Worm (Caenorhabditis elegans): ENCODE data around the gene mrps-28.

The mrps-28 gene

DNA sequence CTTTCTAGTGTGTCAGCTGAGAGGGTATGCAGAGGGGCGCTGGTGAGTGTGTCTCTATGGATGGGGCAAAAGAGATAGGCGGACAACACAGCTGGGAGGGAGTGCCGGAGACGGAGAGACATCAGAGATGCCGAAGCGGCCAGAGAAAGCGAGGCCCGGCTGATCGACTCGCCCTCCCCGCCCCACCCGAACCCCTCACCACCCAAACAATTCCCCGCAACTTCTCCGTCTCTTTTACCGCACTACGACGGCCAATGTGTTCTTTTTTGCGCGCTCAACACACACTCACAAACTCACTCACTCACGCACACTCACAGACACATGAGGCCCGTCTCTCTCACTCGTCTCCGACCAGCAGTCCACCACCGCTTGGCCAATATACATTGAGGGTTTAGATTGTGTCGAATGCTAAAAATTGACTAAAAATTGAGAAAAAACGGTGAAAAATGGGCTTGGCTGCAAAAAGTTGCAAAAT, 21.6 kb upstream of the mrps-28 start, which contains the start of gene Y43F8C.3:
Gene Y43F8C.3, minus strand, starts transcription at position 187 of the 475 bp plus-strand sequence.
- peak; percentile 77 for TF ChIP-seq unc-55 (GFP tag; optimal IDR thresholded peaks at IDR 0.05)
- TF ChIP-seq unc-62 (GFP tag; optimal IDR thresholded peaks at IDR 0.05), result no peak
- TF ChIP-seq sma-9 (GFP tag; optimal IDR thresholded peaks at IDR 0.05), result peak; percentile 15
- no peak for TF ChIP-seq sma-9 (tag; optimal IDR thresholded peaks at IDR 0.05)
- peak; percentile 10 for TF ChIP-seq sem-4 (tag; optimal IDR thresholded peaks at IDR 0.05)
- no peak for TF ChIP-seq elt-1 (tag; optimal IDR thresholded peaks at IDR 0.05)
- peak; percentile 76 for TF ChIP-seq lin-13 (GFP tag; optimal IDR thresholded peaks at IDR 0.05)
- no peak for TF ChIP-seq nhr-12 (tag; optimal IDR thresholded peaks at IDR 0.05)
- TF ChIP-seq lsy-2 (tag; optimal IDR thresholded peaks at IDR 0.05), result peak in 1 of 2 experiments; percentile 59
- peak; percentile 34 to 47 for TF ChIP-seq mdl-1 (tag; optimal IDR thresholded peaks at IDR 0.05)
- TF ChIP-seq C34F6.9 (tag; optimal IDR thresholded peaks at IDR 0.05), result peak; percentile 73
- no peak for TF ChIP-seq elt-3 (tag; optimal IDR thresholded peaks at IDR 0.05)
- peak; percentile 89 for TF ChIP-seq nhr-129 (tag; optimal IDR thresholded peaks at IDR 0.05)
- TF ChIP-seq ztf-4 (tag; optimal IDR thresholded peaks at IDR 0.05), result peak; percentile 33
- TF ChIP-seq crh-2 (tag; optimal IDR thresholded peaks at IDR 0.05), result peak; percentile 43
- peak; percentile 43 for TF ChIP-seq fos-1 (tag; optimal IDR thresholded peaks at IDR 0.05)
- TF ChIP-seq ceh-16 (tag; optimal IDR thresholded peaks at IDR 0.05), result peak; percentile 28
- TF ChIP-seq nhr-11 (tag; optimal IDR thresholded peaks at IDR 0.05), result no peak
- TF ChIP-seq zag-1 (tag; optimal IDR thresholded peaks at IDR 0.05), result peak; percentile 63
- TF ChIP-seq ztf-1 (GFP tag; conservative IDR thresholded peaks at IDR 0.05), result no peak
- no peak for TF ChIP-seq ztf-11 (tag; optimal IDR thresholded peaks at IDR 0.05)
- TF ChIP-seq mab-5 (tag; optimal IDR thresholded peaks at IDR 0.05), result peak; percentile 22
- peak; percentile 25 for TF ChIP-seq gmeb-1 (tag; optimal IDR thresholded peaks at IDR 0.05)
- TF ChIP-seq dmd-4 (tag; optimal IDR thresholded peaks at IDR 0.05), result no peak
- no peak for TF ChIP-seq blmp-1 (tag; optimal IDR thresholded peaks at IDR 0.05; ENCODE audit: insufficient read depth)
- TF ChIP-seq unc-39 (tag; optimal IDR thresholded peaks at IDR 0.05), result no peak
- TF ChIP-seq F13H6.1 (tag; optimal IDR thresholded peaks at IDR 0.05), result peak; percentile 46
- TF ChIP-seq nhr-237 (tag; optimal IDR thresholded peaks at IDR 0.05), result no peak
- peak; percentile 37 for TF ChIP-seq snpc-4 (tag; optimal IDR thresholded peaks at IDR 0.05)
- peak; percentile 11 for TF ChIP-seq nhr-21 (tag; optimal IDR thresholded peaks at IDR 0.05)
- TF ChIP-seq nhr-25 (tag; optimal IDR thresholded peaks at IDR 0.05), result peak; percentile 73
- TF ChIP-seq lin-11 (tag; optimal IDR thresholded peaks at IDR 0.05), result peak; percentile 82

DNA sequence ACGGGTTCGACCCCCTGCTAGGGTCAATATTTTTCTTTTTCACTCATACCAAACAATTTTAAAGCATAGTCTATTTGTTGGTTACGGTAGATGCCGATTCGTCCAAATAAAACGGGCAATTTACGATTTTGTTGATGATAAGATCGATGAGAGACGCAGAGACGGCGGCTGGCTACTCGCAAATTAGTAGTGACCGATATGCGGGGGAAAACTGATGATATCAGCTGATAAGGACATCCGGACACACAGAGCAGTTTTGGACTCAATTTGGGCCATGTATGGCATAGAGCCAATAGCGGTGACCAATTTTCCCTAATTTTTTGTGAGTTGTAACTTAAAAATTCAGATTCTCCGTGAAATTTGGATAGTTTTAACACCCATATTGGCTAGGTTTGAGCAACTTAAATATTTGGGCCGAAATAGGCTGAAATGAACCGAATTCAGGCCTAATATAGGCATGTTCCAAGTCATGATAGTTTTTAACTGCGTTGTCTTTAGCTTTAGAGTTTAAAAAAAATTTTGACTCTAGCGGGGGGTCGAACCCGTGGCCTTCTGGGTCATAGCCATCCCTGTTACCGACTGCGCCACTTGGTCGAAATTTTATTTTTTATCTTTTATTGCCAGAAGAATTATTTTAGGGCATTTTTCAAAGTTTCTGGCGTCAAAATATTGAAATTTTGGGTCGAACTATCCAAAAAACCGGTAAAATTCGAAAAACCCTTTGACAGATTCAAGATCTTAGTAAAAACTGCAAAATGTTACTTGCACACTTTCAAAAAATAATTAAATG, 20.3 kb upstream of the mrps-28 start:
- peak in 1 of 2 experiments; percentile 9 for TF ChIP-seq lsy-2 (tag; optimal IDR thresholded peaks at IDR 0.05)
- TF ChIP-seq nhr-129 (tag; optimal IDR thresholded peaks at IDR 0.05), result peak; percentile 13
- TF ChIP-seq lin-13 (GFP tag; optimal IDR thresholded peaks at IDR 0.05), result no peak

DNA sequence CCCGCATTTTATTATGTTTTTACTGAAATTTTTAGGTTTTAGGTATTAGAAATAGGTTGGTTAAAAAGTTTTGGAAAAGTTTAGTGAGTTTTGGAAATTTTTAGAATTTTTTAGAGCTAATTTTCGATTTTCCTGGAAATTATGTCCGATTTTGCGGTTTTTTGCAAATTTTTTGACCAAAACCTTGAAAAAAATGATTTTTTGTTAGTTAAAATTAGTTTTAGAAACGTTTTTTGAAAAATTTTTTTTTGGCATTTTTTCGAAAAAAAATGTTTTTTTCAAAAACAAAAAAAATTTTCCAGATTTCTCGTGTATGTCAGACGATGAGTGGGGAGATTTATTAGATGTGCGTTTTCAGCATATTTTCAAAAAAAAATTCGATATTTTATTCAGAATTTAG, 19.3 kb upstream of the mrps-28 start, which contains the start of gene dyf-19:
Gene dyf-19, plus strand, starts transcription at position 301 of the 400 bp plus-strand sequence.
- TF ChIP-seq aly-2 (tag; optimal IDR thresholded peaks at IDR 0.05) (no peak), elt-1 (tag; optimal IDR thresholded peaks at IDR 0.05) (no peak), F13H6.1 (tag; optimal IDR thresholded peaks at IDR 0.05) (no peak), blmp-1 (tag; optimal IDR thresholded peaks at IDR 0.05; ENCODE audit: insufficient read depth) (no peak), sem-4 (tag; optimal IDR thresholded peaks at IDR 0.05) (no peak), nhr-11 (tag; optimal IDR thresholded peaks at IDR 0.05) (no peak), nhr-23 (tag; optimal IDR thresholded peaks at IDR 0.05) (no peak), nhr-6 (tag; optimal IDR thresholded peaks at IDR 0.05) (no peak), R02D3.7 (tag; optimal IDR thresholded peaks at IDR 0.05) (no peak), alr-1 (tag; optimal IDR thresholded peaks at IDR 0.05) (no peak), ama-1 (optimal IDR thresholded peaks at IDR 0.05) (no peak), nhr-12 (tag; optimal IDR thresholded peaks at IDR 0.05) (no peak), ztf-11 (tag; optimal IDR thresholded peaks at IDR 0.05) (no peak), mbf-1 (tag; optimal IDR thresholded peaks at IDR 0.05) (no peak), nhr-25 (tag; optimal IDR thresholded peaks at IDR 0.05) (no peak)

Data from whole organism, L2 larva.